Worm (Caenorhabditis elegans) whole organism, L2 larva: ENCODE measurements around the gene C30F2.4.

Source experiments
- C34F6.9 ChIP-seq: fragments of 150-350 bp; optimal IDR thresholded peaks from 2 replicates; lab custom pipeline; 2014; ENCODE audit warnings: missing biosample characterization, missing genetic modification characterization
- F13H6.1 ChIP-seq: sonication (generic microtip); optimal IDR thresholded peaks from 2 replicates; lab custom pipeline; 2016; ENCODE audit warnings: missing genetic modification characterization, missing compliant biosample characterization
- R02D3.7 ChIP-seq: fragments of 150-350 bp; optimal IDR thresholded peaks from 2 replicates; lab custom pipeline; 2014; ENCODE audit warnings: missing biosample characterization, missing genetic modification characterization
- Y55F3AM.14 ChIP-seq: fragments of 200-800 bp; sonication (Bioruptor generic); optimal IDR thresholded peaks from 2 replicates; lab custom pipeline; 2018; ENCODE audit warnings: mild to moderate bottlenecking, missing genetic modification characterization, missing compliant biosample characterization
- ZK546.5 ChIP-seq: sonication (generic microtip); optimal IDR thresholded peaks from 2 replicates; lab custom pipeline; 2017; ENCODE audit warnings: missing biosample characterization, missing genetic modification characterization
- alr-1 ChIP-seq: fragments of 150-350 bp; optimal IDR thresholded peaks from 2 replicates; lab custom pipeline; 2014; ENCODE audit warnings: missing biosample characterization, missing genetic modification characterization
- aly-2 ChIP-seq: fragments of 150-350 bp; optimal IDR thresholded peaks from 2 replicates; lab custom pipeline; 2014; ENCODE audit warnings: missing biosample characterization, missing genetic modification characterization
- ama-1 ChIP-seq: fragments of 150-350 bp; optimal IDR thresholded peaks from 2 replicates; lab custom pipeline; 2018; ENCODE audit warnings: inconsistent platforms
- blmp-1 ChIP-seq: sonication (generic microtip); optimal IDR thresholded peaks from 2 replicates; lab custom pipeline; 2017; ENCODE audit warnings: missing genetic modification characterization, mild to moderate bottlenecking, missing compliant biosample characterization, antibody characterized with exemption, moderate library complexity; ENCODE audit not compliant: insufficient read depth
- ceh-16 ChIP-seq: fragments of 150-350 bp; optimal IDR thresholded peaks from 2 replicates; lab custom pipeline; 2014; ENCODE audit warnings: missing biosample characterization, missing genetic modification characterization
- ceh-82 ChIP-seq: fragments of 150-350 bp; optimal IDR thresholded peaks from 2 replicates; lab custom pipeline; 2014; ENCODE audit warnings: missing biosample characterization, missing genetic modification characterization
- crh-2 ChIP-seq: sonication (generic microtip); optimal IDR thresholded peaks from 2 replicates; lab custom pipeline; 2017; ENCODE audit warnings: missing biosample characterization, missing genetic modification characterization
- dmd-4 ChIP-seq: sonication (generic microtip); optimal IDR thresholded peaks from 2 replicates; lab custom pipeline; 2017; ENCODE audit warnings: missing biosample characterization, missing genetic modification characterization
- egl-27 ChIP-seq: sonication (generic microtip); optimal IDR thresholded peaks from 3 replicates; lab custom pipeline; 2017; ENCODE audit warnings: missing biosample characterization, missing genetic modification reagents, missing genetic modification characterization
- elt-1 ChIP-seq: fragments of 150-350 bp; optimal IDR thresholded peaks from 2 replicates; lab custom pipeline; 2014; ENCODE audit warnings: missing biosample characterization, missing genetic modification characterization
- elt-3 ChIP-seq: sonication (generic microtip); optimal IDR thresholded peaks from 2 replicates; lab custom pipeline; 2017; ENCODE audit warnings: missing biosample characterization, missing genetic modification characterization
- fos-1 ChIP-seq: fragments of 150-350 bp; optimal IDR thresholded peaks from 2 replicates; lab custom pipeline; 2014; ENCODE audit warnings: missing biosample characterization, missing genetic modification characterization
- gmeb-1 ChIP-seq: fragments of 150-350 bp; optimal IDR thresholded peaks from 2 replicates; lab custom pipeline; 2014; ENCODE audit warnings: missing biosample characterization, missing genetic modification characterization
- lin-11 ChIP-seq: fragments of 150-350 bp; sonication (generic microtip); optimal IDR thresholded peaks from 2 replicates; lab custom pipeline; 2014; ENCODE audit warnings: missing biosample characterization, missing genetic modification characterization, inconsistent platforms, mixed read lengths
- lin-13 ChIP-seq: fragments of 150-350 bp; optimal IDR thresholded peaks from 2 replicates; lab custom pipeline; 2014; ENCODE audit warnings: missing biosample characterization, missing genetic modification reagents, missing genetic modification characterization
- lin-39 ChIP-seq: fragments of 150-350 bp; optimal IDR thresholded peaks from 2 replicates; lab custom pipeline; 2014; ENCODE audit warnings: missing biosample characterization, missing genetic modification reagents, missing genetic modification characterization
- lsy-2 ChIP-seq, 2 experiments: fragments of 150-350 bp in 1 of 2; sonication (generic microtip) in 1 of 2; optimal IDR thresholded peaks; 2 replicates each; lab custom pipeline; 2014 to 2017; ENCODE audit warnings: missing biosample characterization in 2 of 2, missing genetic modification characterization in 2 of 2
- mab-5 ChIP-seq: fragments of 150-350 bp; optimal IDR thresholded peaks from 2 replicates; lab custom pipeline; 2014; ENCODE audit warnings: missing biosample characterization, missing genetic modification characterization
- nhr-11 ChIP-seq: fragments of 150-350 bp; optimal IDR thresholded peaks from 2 replicates; lab custom pipeline; 2014; ENCODE audit warnings: missing biosample characterization, missing genetic modification characterization
- nhr-12 ChIP-seq: fragments of 150-350 bp; optimal IDR thresholded peaks from 2 replicates; lab custom pipeline; 2014; ENCODE audit warnings: missing biosample characterization, missing genetic modification characterization
- nhr-129 ChIP-seq: fragments of 150-350 bp; optimal IDR thresholded peaks from 2 replicates; lab custom pipeline; 2014; ENCODE audit warnings: missing biosample characterization, missing genetic modification characterization
- nhr-21 ChIP-seq: fragments of 150-350 bp; optimal IDR thresholded peaks from 2 replicates; lab custom pipeline; 2014; ENCODE audit warnings: missing biosample characterization, missing genetic modification characterization
- nhr-23 ChIP-seq: fragments of 150-350 bp; optimal IDR thresholded peaks from 2 replicates; lab custom pipeline; 2014; ENCODE audit warnings: missing biosample characterization, missing genetic modification reagents, missing genetic modification characterization
- nhr-237 ChIP-seq: fragments of 150-350 bp; optimal IDR thresholded peaks from 2 replicates; lab custom pipeline; 2014; ENCODE audit warnings: missing biosample characterization, missing genetic modification characterization
- nhr-25 ChIP-seq: fragments of 150-350 bp; sonication (generic microtip); optimal IDR thresholded peaks from 3 replicates; lab custom pipeline; 2014; ENCODE audit warnings: missing biosample characterization, missing genetic modification characterization
- nhr-6 ChIP-seq: fragments of 150-350 bp; optimal IDR thresholded peaks from 2 replicates; lab custom pipeline; 2014; ENCODE audit warnings: missing biosample characterization, missing genetic modification characterization
- nhr-77 ChIP-seq: fragments of 150-350 bp; optimal IDR thresholded peaks from 2 replicates; lab custom pipeline; 2014; ENCODE audit warnings: missing biosample characterization, missing genetic modification characterization
- peb-1 ChIP-seq: fragments of 150-350 bp; optimal IDR thresholded peaks from 2 replicates; lab custom pipeline; 2014; ENCODE audit warnings: missing biosample characterization, missing genetic modification characterization
- sem-4 ChIP-seq: fragments of 150-350 bp; optimal IDR thresholded peaks from 2 replicates; lab custom pipeline; 2014; ENCODE audit warnings: missing biosample characterization, missing genetic modification reagents, missing genetic modification characterization
- skn-1 ChIP-seq: sonication (generic microtip); optimal IDR thresholded peaks from 2 replicates; lab custom pipeline; 2017; ENCODE audit warnings: missing biosample characterization, missing genetic modification characterization
- snpc-4 ChIP-seq: fragments of 150-350 bp; optimal IDR thresholded peaks from 2 replicates; lab custom pipeline; 2014; ENCODE audit warnings: missing biosample characterization, missing genetic modification characterization
- unc-39 ChIP-seq: fragments of 150-350 bp; optimal IDR thresholded peaks from 2 replicates; lab custom pipeline; 2014; ENCODE audit warnings: missing biosample characterization, missing genetic modification characterization
- unc-55 ChIP-seq: fragments of 150-350 bp; sonication (generic microtip); optimal IDR thresholded peaks from 3 replicates; lab custom pipeline; 2014; ENCODE audit warnings: missing biosample characterization, missing genetic modification reagents, missing genetic modification characterization
- zag-1 ChIP-seq: fragments of 150-350 bp; optimal IDR thresholded peaks from 2 replicates; lab custom pipeline; 2014; ENCODE audit warnings: missing biosample characterization, missing genetic modification characterization

C30F2.4 gene

DNA sequence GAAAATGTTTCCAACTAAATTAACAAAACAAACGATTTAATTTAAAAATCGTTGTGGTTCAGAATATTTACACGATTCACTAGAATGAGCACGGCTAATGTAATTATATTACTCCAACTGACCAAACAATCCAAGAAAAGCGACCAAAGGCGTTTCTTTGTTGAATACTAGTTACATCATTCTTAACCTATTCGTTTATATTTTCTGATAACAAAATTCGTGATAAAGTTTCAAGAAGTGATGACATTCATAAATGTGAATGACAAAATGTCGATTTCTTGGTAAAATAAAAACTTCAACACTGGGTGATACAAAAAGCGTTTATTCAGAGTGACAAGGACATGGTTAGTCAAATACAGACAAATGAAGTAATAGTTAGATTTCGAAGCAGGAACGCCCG, at the start of gene C30F2.4:
TSS of gene C30F2.4 (minus strand) at position 101 of the 400 bp plus-strand sequence.
- TF ChIP-seq mab-5: no peak
- no peak for TF ChIP-seq peb-1 (tag; lab: Kevin White, UChicago)
- no peak for TF ChIP-seq nhr-23 (tag; lab: Kevin White, UChicago)
- TF ChIP-seq lin-39 (tag; lab: Kevin White, UChicago): no peak
- TF ChIP-seq lsy-2 (tag; optimal IDR thresholded peaks at IDR 0.05; lab: Kevin White, UChicago): no peak
- TF ChIP-seq dmd-4 (tag; lab: Kevin White, UChicago): no peak
- TF ChIP-seq gmeb-1 (tag; lab: Kevin White, UChicago): no peak
- TF ChIP-seq alr-1 (tag; lab: Kevin White, UChicago): no peak
- no peak for TF ChIP-seq unc-55 (GFP tag; lab: Kevin White, UChicago)
- TF ChIP-seq nhr-25: no peak
- no peak for TF ChIP-seq aly-2
- no peak for TF ChIP-seq nhr-77 (tag; lab: Kevin White, UChicago)
- TF ChIP-seq crh-2 (tag; lab: Kevin White, UChicago): no peak
- TF ChIP-seq nhr-11 (tag; lab: Kevin White, UChicago): no peak
- TF ChIP-seq snpc-4 (tag; lab: Kevin White, UChicago): no peak
- TF ChIP-seq ama-1 (lab: Kevin White, UChicago): no peak

DNA sequence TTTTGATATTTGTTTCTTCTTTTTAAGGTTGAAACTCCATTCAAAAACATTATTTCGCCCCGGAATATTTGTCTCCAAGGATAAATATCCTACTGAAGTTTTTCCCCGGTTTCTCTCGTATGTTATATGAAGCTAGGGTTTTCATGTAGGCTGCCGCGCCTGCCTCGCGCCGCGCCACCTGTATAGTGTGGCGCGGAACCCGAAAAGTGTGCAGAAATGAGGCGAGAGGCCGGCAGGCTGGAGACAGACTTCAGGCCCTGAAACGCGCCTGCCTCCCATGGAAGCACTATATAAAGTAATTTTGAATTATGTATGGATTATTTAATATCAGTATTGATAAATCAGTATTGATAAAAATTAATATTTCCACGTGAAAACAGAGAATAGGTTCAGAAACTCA, 48.4 kb upstream of the C30F2.4 start:
- TF ChIP-seq Y55F3AM.14 (GFP tag; lab: Kevin White, UChicago) (no peak), ceh-82 (tag; lab: Kevin White, UChicago) (no peak), R02D3.7 (tag; lab: Kevin White, UChicago) (no peak), zag-1 (tag; lab: Kevin White, UChicago) (no peak), fos-1 (tag; lab: Kevin White, UChicago) (no peak), ama-1 (lab: Kevin White, UChicago) (no peak), nhr-12 (tag; lab: Kevin White, UChicago) (no peak), mab-5 (no peak), lin-11 (tag; lab: Kevin White, UChicago) (no peak), C34F6.9 (tag; lab: Kevin White, UChicago) (no peak), unc-39 (no peak), F13H6.1 (no peak)
- TF ChIP-seq, all 48 proteins: peak for 0

DNA sequence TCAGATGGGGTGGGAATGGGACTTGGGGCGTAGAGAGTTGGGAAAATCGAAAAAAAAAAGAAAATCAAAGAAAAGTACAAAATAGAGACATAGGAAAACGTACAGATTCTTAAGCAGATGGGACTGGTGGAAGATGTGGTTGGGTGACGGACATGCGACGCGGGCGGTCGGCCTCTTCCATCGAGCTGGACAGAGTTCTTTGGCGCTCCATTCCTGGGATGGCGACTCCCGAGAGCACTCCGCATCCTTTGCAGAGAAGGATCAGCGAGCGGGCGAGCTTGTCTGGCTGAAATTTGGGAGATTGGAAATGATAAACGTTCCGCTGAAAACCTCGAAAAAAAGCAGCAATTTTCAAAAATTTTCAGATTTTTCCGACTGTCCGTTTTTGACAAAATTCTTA, 47.9 kb upstream of the C30F2.4 start:
- TF ChIP-seq F13H6.1: no peak
- no peak for TF ChIP-seq lin-39 (tag; lab: Kevin White, UChicago)
- no peak for TF ChIP-seq sem-4 (tag; lab: Kevin White, UChicago)
- TF ChIP-seq lsy-2 (tag; optimal IDR thresholded peaks at IDR 0.05; lab: Kevin White, UChicago): no peak

DNA sequence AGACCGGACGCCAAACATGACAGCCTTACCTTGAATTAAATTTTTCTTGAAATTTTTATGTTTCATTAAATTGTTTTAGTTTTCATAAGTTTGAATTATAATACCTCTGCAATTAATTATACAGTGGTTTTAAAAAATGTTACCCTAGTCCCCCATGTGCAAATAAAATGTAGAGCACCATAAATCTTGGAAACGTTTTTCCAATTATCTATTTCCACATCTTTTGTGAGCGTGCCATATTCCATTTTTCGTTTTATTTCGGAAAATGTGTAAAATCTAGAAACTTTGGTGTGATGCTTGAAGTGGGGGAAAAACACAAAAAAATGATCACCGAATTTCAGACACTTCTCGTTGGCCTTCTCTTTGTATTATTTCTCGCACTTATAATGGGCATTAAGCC, 46.3 kb upstream of the C30F2.4 start:
- TF ChIP-seq mab-5 (no peak), lin-39 (tag; lab: Kevin White, UChicago) (no peak), blmp-1 (no peak), ZK546.5 (tag; lab: Kevin White, UChicago) (no peak), aly-2 (no peak), nhr-6 (tag; lab: Kevin White, UChicago) (no peak), nhr-23 (tag; lab: Kevin White, UChicago) (no peak), sem-4 (tag; lab: Kevin White, UChicago) (no peak), alr-1 (tag; lab: Kevin White, UChicago) (no peak), nhr-77 (tag; lab: Kevin White, UChicago) (no peak), ama-1 (lab: Kevin White, UChicago) (no peak), skn-1 (tag; lab: Kevin White, UChicago) (no peak), nhr-129 (tag; lab: Kevin White, UChicago) (no peak)

DNA sequence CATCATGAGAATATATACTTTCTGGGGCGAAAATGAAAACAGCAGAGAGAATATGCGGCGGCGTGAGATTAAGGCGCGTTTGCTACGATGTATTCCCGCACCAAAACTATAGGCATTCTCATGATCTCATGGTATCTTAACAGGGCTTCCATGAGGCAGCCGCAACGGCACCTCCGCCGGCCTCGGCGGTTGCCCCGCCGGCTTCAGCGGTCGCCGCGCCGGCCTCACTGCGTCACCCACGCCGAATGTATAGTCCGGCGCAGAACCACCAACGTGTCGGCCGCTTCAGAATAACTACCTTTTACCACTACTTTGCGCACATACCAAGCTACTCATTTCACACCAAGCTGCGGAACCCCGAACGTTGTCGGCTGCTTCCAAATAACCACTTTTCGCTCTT, 41.2 kb upstream of the C30F2.4 start:
- TF ChIP-seq R02D3.7 (tag; lab: Kevin White, UChicago): no peak
- TF ChIP-seq F13H6.1: no peak
- no peak for TF ChIP-seq nhr-12 (tag; lab: Kevin White, UChicago)
- TF ChIP-seq elt-1 (tag; lab: Kevin White, UChicago): no peak
- no peak for TF ChIP-seq nhr-129 (tag; lab: Kevin White, UChicago)
- no peak for TF ChIP-seq sem-4 (tag; lab: Kevin White, UChicago)
- no peak for TF ChIP-seq peb-1 (tag; lab: Kevin White, UChicago)
- TF ChIP-seq nhr-237 (tag; lab: Kevin White, UChicago): no peak
- no peak for TF ChIP-seq lin-11 (tag; lab: Kevin White, UChicago)
- no peak for TF ChIP-seq unc-39
- no peak for TF ChIP-seq zag-1 (tag; lab: Kevin White, UChicago)
- TF ChIP-seq elt-3 (tag; lab: Kevin White, UChicago): no peak
- no peak for TF ChIP-seq lin-13 (GFP tag; lab: Kevin White, UChicago)
- TF ChIP-seq nhr-77 (tag; lab: Kevin White, UChicago): no peak
- no peak for TF ChIP-seq nhr-21
- TF ChIP-seq lsy-2 (tag; optimal IDR thresholded peaks at IDR 0.05; lab: Kevin White, UChicago): no peak
- no peak for TF ChIP-seq egl-27 (tag; lab: Kevin White, UChicago)
- TF ChIP-seq ceh-16: no peak
- TF ChIP-seq nhr-23 (tag; lab: Kevin White, UChicago): no peak
- no peak for TF ChIP-seq snpc-4 (tag; lab: Kevin White, UChicago)
